Worm (Caenorhabditis elegans): ENCODE results near the gene F36F12.2.

The F36F12.2 gene

ce11 chrV:2133512-2133911, 38.4 kb upstream of the F36F12.2 start (continued):
- TF ChIP-seq madf-9 (GFP tag; conservative IDR thresholded peaks at IDR 0.05) = no peak
- peak; percentile 74; the same call in 1 of the 2 replicates for TF ChIP-seq ctbp-1 (GFP tag; IDR thresholded peaks at IDR 0.05)
- TF ChIP-seq dpl-1 (GFP tag; optimal IDR thresholded peaks at IDR 0.05) = peak; percentile 28

- TF ChIP-seq set-16 (GFP tag; IDR thresholded peaks at IDR 0.05) (peak; percentile 31; the same call in 1 of the 2 replicates), Y75B8A.6 (GFP tag; IDR thresholded peaks at IDR 0.05) (no peak), egl-43 (GFP tag; IDR thresholded peaks at IDR 0.05) (peak; percentile 65; the same call in 1 of the 2 replicates), hlh-11 (tag; optimal IDR thresholded peaks at IDR 0.05) (no peak)
These were observed 37.6 kb upstream of the F36F12.2 start for ce11 chrV:2132675-2133074.

- TF ChIP-seq ztf-11 (tag; optimal IDR thresholded peaks at IDR 0.05) (no peak), ceh-62 (tag; optimal IDR thresholded peaks at IDR 0.05) (no peak), madf-9 (GFP tag; conservative IDR thresholded peaks at IDR 0.05) (0 out of 2 replicates have a peak, but pooled peaks have one; percentile 26), pqm-1 (tag; optimal IDR thresholded peaks at IDR 0.05) (no peak), T26A8.4 (GFP tag; IDR thresholded peaks at IDR 0.05) (peak; percentile 56; the same call in 1 of the 2 replicates), dmd-6 (GFP tag; IDR thresholded peaks at IDR 0.05) (peak; percentile 48), nhr-102 (tag; optimal IDR thresholded peaks at IDR 0.05) (no peak), mxl-3 (GFP tag; optimal IDR thresholded peaks at IDR 0.05) (no peak), mxl-2 (GFP tag; conservative IDR thresholded peaks at IDR 0.05) (no peak), fos-1 (tag; optimal IDR thresholded peaks at IDR 0.05) (no peak), dmd-8 (GFP tag; IDR thresholded peaks at IDR 0.05) (no peak), lin-15B (tag; optimal IDR thresholded peaks at IDR 0.05) (no peak), vab-7 (GFP tag; IDR thresholded peaks at IDR 0.05) (no peak), hlh-11 (tag; optimal IDR thresholded peaks at IDR 0.05) (peak; percentile 34), Y48G9A.11 (GFP tag; IDR thresholded peaks at IDR 0.05) (no peak), ZK546.5 (tag; optimal IDR thresholded peaks at IDR 0.05) (no peak), spr-1 (tag; optimal IDR thresholded peaks at IDR 0.05) (no peak), daf-8 (GFP tag; IDR thresholded peaks at IDR 0.05) (no peak), nhr-237 (tag; optimal IDR thresholded peaks at IDR 0.05) (no peak), zag-1 (tag; optimal IDR thresholded peaks at IDR 0.05) (no peak), R02D3.7 (tag; optimal IDR thresholded peaks at IDR 0.05) (no peak), lim-7 (GFP tag; IDR thresholded peaks at IDR 0.05) (no peak), nhr-28 (tag; optimal IDR thresholded peaks at IDR 0.05) (peak; percentile 7), nhr-76 (tag; optimal IDR thresholded peaks at IDR 0.05) (no peak), spr-3 (GFP tag; optimal IDR thresholded peaks at IDR 0.05) (no peak), set-16 (GFP tag; IDR thresholded peaks at IDR 0.05) (no peak), D1046.2 (GFP tag; IDR thresholded peaks at IDR 0.05) (no peak), lin-1 (GFP tag; IDR thresholded peaks at IDR 0.05) (no peak), ceh-44 (GFP tag; IDR thresholded peaks at IDR 0.05) (no peak), tag-97 (GFP tag; IDR thresholded peaks at IDR 0.05) (no peak), nhr-48 (tag; optimal IDR thresholded peaks at IDR 0.05) (no peak), aly-2 (tag; optimal IDR thresholded peaks at IDR 0.05) (no peak), nhr-11 (tag; optimal IDR thresholded peaks at IDR 0.05) (no peak), egl-27 (tag; optimal IDR thresholded peaks at IDR 0.05) (no peak), madf-5 (GFP tag; IDR thresholded peaks at IDR 0.05) (no peak), attf-4 (tag; optimal IDR thresholded peaks at IDR 0.05) (no peak), Y5F2A.4 (GFP tag; optimal IDR thresholded peaks at IDR 0.05) (no peak), nhr-10 (tag; optimal IDR thresholded peaks at IDR 0.05) (no peak), hlh-30 (tag; optimal IDR thresholded peaks at IDR 0.05; ENCODE audit: insufficient read depth) (no peak), lin-29 (GFP tag; IDR thresholded peaks at IDR 0.05) (no peak), nhr-25 (tag; optimal IDR thresholded peaks at IDR 0.05; ENCODE audit: borderline replicate concordance, insufficient read depth) (no peak), skn-1 (tag; optimal IDR thresholded peaks at IDR 0.05) (no peak), ceh-20 (GFP tag; IDR thresholded peaks at IDR 0.05) (no peak; the same call in 1 of the 2 replicates)
These were observed 32.0 kb upstream of the F36F12.2 start, which contains the start of gene ldp-1 for ce11 chrV:2126996-2127585. Gene ldp-1, plus strand, starts transcription at chrV:2127535.
